Worm (Caenorhabditis elegans): Measurements from ENCODE around the gene Y61B8B.3.

- TF ChIP-seq nhr-12 (tag; optimal IDR thresholded peaks at IDR 0.05): no peak
- no peak for TF ChIP-seq ceh-82 (tag; optimal IDR thresholded peaks at IDR 0.05)
- no peak for TF ChIP-seq lin-39 (tag; optimal IDR thresholded peaks at IDR 0.05)
- no peak for TF ChIP-seq nhr-25 (tag; optimal IDR thresholded peaks at IDR 0.05)
- TF ChIP-seq peb-1 (tag; optimal IDR thresholded peaks at IDR 0.05): no peak
These were observed 11.6 kb upstream of the Y61B8B.3 start for ce11 chrV:17323876-17324275.
